Fruit fly (Drosophila melanogaster): ENCODE data around the gene Zmynd8.

Zmynd8 gene

DNA sequence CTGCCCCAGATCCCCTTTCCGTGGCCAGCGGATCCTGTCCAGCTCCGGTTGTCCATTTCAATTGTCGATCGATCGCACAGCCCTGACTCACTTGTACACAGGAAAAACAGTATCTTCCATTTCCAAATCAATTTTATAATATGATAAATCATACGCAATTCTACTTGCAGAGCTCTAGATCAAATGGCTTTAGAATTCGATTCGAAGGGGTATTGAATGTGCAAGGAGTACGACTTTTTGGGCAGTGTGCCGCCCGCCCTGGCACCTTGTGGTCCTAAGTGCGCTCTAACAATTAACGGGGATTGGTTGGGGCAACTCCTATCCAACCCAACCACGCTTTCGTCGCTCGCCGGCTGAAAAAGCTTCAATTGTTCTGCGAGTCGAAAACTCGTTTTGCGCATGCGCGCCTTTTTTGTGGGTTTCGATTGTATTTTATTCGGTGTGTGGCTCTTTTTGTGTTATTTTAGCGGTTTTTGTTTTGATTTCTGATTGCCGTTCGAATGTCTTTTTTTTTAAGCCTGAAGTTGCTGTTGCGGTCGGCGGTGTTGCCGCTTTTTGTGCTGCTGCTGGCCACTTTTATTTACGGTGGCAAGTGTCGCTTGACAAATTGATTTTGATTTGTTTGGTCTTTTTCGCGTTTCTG is 13.0 kb downstream of the Zmynd8 start:
- TF ChIP-seq CG2712 (tag; optimal IDR thresholded peaks at IDR 0.05) (no peak), Drgx (GFP tag; IDR thresholded peaks at IDR 0.05) (peak; percentile 91), stc (GFP tag; IDR thresholded peaks at IDR 0.05) (no peak), sens (GFP tag) (peak; percentile 19), gcm2 (GFP tag; optimal IDR thresholded peaks at IDR 0.05) (no peak), CG11456 (GFP tag; IDR thresholded peaks at IDR 0.05) (no peak), chinmo (GFP tag; IDR thresholded peaks at IDR 0.05; ENCODE audit: partially characterized antibody) (0 out of 4 replicates have a peak, but pooled peaks have one; percentile 26), CG2875 (GFP tag; optimal IDR thresholded peaks at IDR 0.05) (no peak), oc (tag; optimal IDR thresholded peaks at IDR 0.05) (no peak), bsh (GFP tag; optimal IDR thresholded peaks at IDR 0.05) (peak in 1 of 2 experiments; percentile 55), HmgZ (tag; optimal IDR thresholded peaks at IDR 0.05) (no peak), nom (GFP tag; optimal IDR thresholded peaks at IDR 0.05) (peak; percentile 83)

DNA sequence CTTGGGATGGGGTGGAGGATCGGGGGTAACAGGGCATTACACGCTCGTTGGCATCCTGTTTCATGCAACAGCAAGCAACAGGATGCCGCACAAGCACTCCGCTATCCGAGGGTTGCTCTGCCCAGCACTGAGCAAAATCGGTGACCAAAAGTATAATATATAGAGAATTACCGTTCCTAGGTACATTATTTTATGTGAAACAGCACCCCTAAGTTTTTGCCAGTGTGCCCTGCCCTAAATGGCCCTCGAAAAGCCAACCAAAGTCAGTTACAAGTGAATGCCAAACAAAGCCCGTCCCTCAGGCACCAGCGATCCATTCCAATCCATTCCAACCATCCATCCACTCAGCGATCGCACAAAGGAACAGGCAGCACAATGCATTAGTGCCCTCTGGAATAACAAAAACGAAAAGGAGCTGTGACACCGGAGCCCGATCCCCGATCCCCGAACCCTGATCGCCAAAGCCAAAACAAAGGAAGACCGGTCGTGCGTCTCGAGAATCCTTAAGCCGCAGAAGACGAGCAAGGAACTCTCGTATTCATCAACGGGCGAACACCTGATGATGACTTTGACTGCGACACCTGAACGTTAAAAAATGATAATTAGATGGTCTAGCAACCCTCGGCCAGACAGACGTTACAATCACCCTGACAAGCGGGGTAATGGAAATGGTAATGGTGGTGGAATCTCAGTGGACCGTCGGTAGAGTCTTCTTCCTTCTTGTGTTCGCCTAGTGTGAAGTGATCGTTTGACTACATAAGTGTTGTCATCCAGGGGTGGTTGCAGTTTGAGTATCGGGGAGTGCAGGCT is 14.0 kb downstream of the Zmynd8 start:
- TF ChIP-seq D (optimal IDR thresholded peaks at IDR 0.05) (peak; percentile 73), D (GFP tag; optimal IDR thresholded peaks at IDR 0.05) (no peak), CG12299 (tag; optimal IDR thresholded peaks at IDR 0.05) (no peak), CG13123 (GFP tag; optimal IDR thresholded peaks at IDR 0.05) (no peak), vfl (GFP tag; optimal IDR thresholded peaks at IDR 0.05) (no peak), zf30C (GFP tag; optimal IDR thresholded peaks at IDR 0.05) (peak; percentile 88), sens (GFP tag) (peak; percentile 65), CG15601 (tag; optimal IDR thresholded peaks at IDR 0.05) (no peak), Awh (GFP tag; IDR thresholded peaks at IDR 0.05) (no peak), CG15696 (tag; optimal IDR thresholded peaks at IDR 0.05) (peak; percentile 8), CG8478 (optimal IDR thresholded peaks at IDR 0.05) (no peak), Atf-2 (GFP tag; optimal IDR thresholded peaks at IDR 0.05) (no peak), CG34376 (GFP tag; optimal IDR thresholded peaks at IDR 0.05) (no peak), gro (GFP tag; optimal IDR thresholded peaks at IDR 0.05) (no peak), nerfin-1 (tag; optimal IDR thresholded peaks at IDR 0.05) (peak; percentile 5), ftz-f1 (GFP tag; optimal IDR thresholded peaks at IDR 0.05) (no peak), row (GFP tag; IDR thresholded peaks at IDR 0.05) (peak; percentile 58), pros (GFP tag; optimal IDR thresholded peaks at IDR 0.05) (peak; percentile 84), scrt (GFP tag; optimal IDR thresholded peaks at IDR 0.05) (peak; percentile 41), CG8765 (GFP tag; IDR thresholded peaks at IDR 0.05) (peak; percentile 44; the same call in 1 of the 2 replicates), prd (optimal IDR thresholded peaks at IDR 0.05) (no peak), prd (GFP tag; IDR thresholded peaks at IDR 0.05) (0 out of 3 replicates have a peak, but pooled peaks have one; percentile 22), kni (GFP tag; optimal IDR thresholded peaks at IDR 0.05) (peak; percentile 16), CG10959 (GFP tag; IDR thresholded peaks at IDR 0.05) (no peak), sisA (GFP tag; IDR thresholded peaks at IDR 0.05) (no peak), pita (GFP tag; optimal IDR thresholded peaks at IDR 0.05) (no peak), CG1792 (GFP tag; optimal IDR thresholded peaks at IDR 0.05) (no peak), tll (GFP tag; optimal IDR thresholded peaks at IDR 0.05) (peak in 1 of 2 experiments; percentile 78), CG31224 (GFP tag; IDR thresholded peaks at IDR 0.05) (no peak), Ets65A (GFP tag) (peak; percentile 61), CG2712 (tag; optimal IDR thresholded peaks at IDR 0.05) (peak; percentile 4), CG11560 (tag; IDR thresholded peaks at IDR 0.05) (no peak), CG6791 (GFP tag; IDR thresholded peaks at IDR 0.05; ENCODE audit: partially characterized antibody) (no peak), D19A (tag; optimal IDR thresholded peaks at IDR 0.05) (peak; percentile 7), luna (GFP tag; optimal IDR thresholded peaks at IDR 0.05) (no peak), pfk (GFP tag; optimal IDR thresholded peaks at IDR 0.05) (peak; percentile 74), CG12071 (GFP tag; optimal IDR thresholded peaks at IDR 0.05) (no peak), bsh (GFP tag; optimal IDR thresholded peaks at IDR 0.05) (no peak)

All from whole organism, embryonic.